Worm (Caenorhabditis elegans): ENCODE measurements around the gene F44E2.7.

ce11 chrIII:8824556-8824955, 23.7 kb downstream of the F44E2.7 start:
- TF ChIP-seq nhr-12 (tag; optimal IDR thresholded peaks at IDR 0.05): no peak
- no peak for TF ChIP-seq unc-62 (GFP tag; optimal IDR thresholded peaks at IDR 0.05)
- no peak for TF ChIP-seq lsy-2 (tag; optimal IDR thresholded peaks at IDR 0.05)
- TF ChIP-seq nhr-237 (tag; optimal IDR thresholded peaks at IDR 0.05): no peak

Data from whole organism, mixed stage, embryonic.